Fruit fly (Drosophila melanogaster) whole organism, embryonic: ENCODE results near the gene CG3515.

Experiments used
- CG10267 ChIP-seq: fragments of 200-800 bp; sonication (Bioruptor generic); optimal IDR thresholded peaks from 2 replicates; lab custom pipeline; 2018; ENCODE audit warnings: missing biosample characterization, mild to moderate bottlenecking, missing genetic modification characterization, moderate library complexity
- CG15514 ChIP-seq: fragments of 200-800 bp; sonication (Bioruptor generic); optimal IDR thresholded peaks from 3 replicates; lab custom pipeline; 2017; ENCODE audit warnings: missing biosample characterization, missing genetic modification characterization, mild to moderate bottlenecking, moderate library complexity, missing genetic modification reagents
- CG15601 ChIP-seq: fragments of 200-800 bp; sonication (Bioruptor generic); optimal IDR thresholded peaks from 3 replicates; lab custom pipeline; 2019; ENCODE audit warnings: missing biosample characterization, mild to moderate bottlenecking, missing genetic modification characterization, moderate library complexity
- CG1603 ChIP-seq: fragments of 200-800 bp; sonication (Bioruptor generic); optimal IDR thresholded peaks from 2 replicates; lab custom pipeline; 2019; ENCODE audit warnings: missing biosample characterization, mild to moderate bottlenecking, missing genetic modification characterization, moderate library complexity
- CG18011 ChIP-seq: fragments of 200-800 bp; sonication (Bioruptor generic); optimal IDR thresholded peaks from 2 replicates; lab custom pipeline; 2017; ENCODE audit warnings: missing biosample characterization, missing genetic modification characterization, mild to moderate bottlenecking, moderate library complexity, missing genotype
- CG2116 ChIP-seq: fragments of 200-800 bp; sonication (Bioruptor generic); optimal IDR thresholded peaks from 3 replicates; lab custom pipeline; 2018; ENCODE audit warnings: missing biosample characterization, mild to moderate bottlenecking, missing genetic modification characterization
- CG3407 ChIP-seq: fragments of 200-800 bp; sonication (Bioruptor generic); optimal IDR thresholded peaks from 2 replicates; lab custom pipeline; 2018; ENCODE audit warnings: missing biosample characterization, mild to moderate bottlenecking, missing genetic modification characterization
- CG3847 ChIP-seq: fragments of 200-800 bp; sonication (Bioruptor generic); IDR thresholded peaks from 2 replicates; pipeline ENCODE4 v1.3.6; 2022; ENCODE audit warnings: missing biosample characterization, missing genetic modification characterization
- CG4404 ChIP-seq: fragments of 200-800 bp; sonication (Bioruptor generic); IDR thresholded peaks from 2 replicates; pipeline ENCODE4 v1.3.6; 2022; ENCODE audit warnings: missing biosample characterization, missing genetic modification characterization
- CG6791 ChIP-seq: fragments of 200-800 bp; sonication (Bioruptor generic); IDR thresholded peaks from 3 replicates; pipeline ENCODE4 v1.3.6; 2022; ENCODE audit warnings: missing biosample characterization, missing genetic modification characterization; ENCODE audit not compliant: partially characterized antibody
- CG7556 ChIP-seq: fragments of 200-800 bp; sonication (Bioruptor generic); optimal IDR thresholded peaks from 2 replicates; lab custom pipeline; 2017; ENCODE audit warnings: missing biosample characterization, mild to moderate bottlenecking, missing genetic modification characterization
- CG9797 ChIP-seq: fragments of 200-800 bp; sonication (Bioruptor generic); optimal IDR thresholded peaks from 3 replicates; lab custom pipeline; 2018; ENCODE audit warnings: missing biosample characterization, mild to moderate bottlenecking, missing genetic modification characterization
- CTCF ChIP-seq: fragments of 200-800 bp; sonication (Bioruptor generic); optimal IDR thresholded peaks from 2 replicates; lab custom pipeline; 2017; ENCODE audit warnings: missing biosample characterization, mild to moderate bottlenecking, missing genetic modification characterization, moderate library complexity
- Dll ChIP-seq: fragments of 200-800 bp; sonication (Bioruptor generic); IDR thresholded peaks from 4 replicates; pipeline ENCODE4 v1.3.6; 2022; ENCODE audit warnings: missing biosample characterization, missing genetic modification characterization; ENCODE audit not compliant: partially characterized antibody
- Dp ChIP-seq: fragments of 200-800 bp; sonication (Bioruptor generic); optimal IDR thresholded peaks from 2 replicates; lab custom pipeline; 2018; ENCODE audit warnings: missing biosample characterization, mild to moderate bottlenecking, missing genetic modification characterization, moderate library complexity
- Dref ChIP-seq: fragments of 200-800 bp; sonication (Bioruptor generic); IDR thresholded peaks from 2 replicates; pipeline ENCODE4 v1.3.6; 2022; ENCODE audit warnings: missing biosample characterization, missing genetic modification characterization
- Lim3 ChIP-seq: fragments of 200-800 bp; sonication (Bioruptor generic); IDR thresholded peaks from 2 replicates; pipeline ENCODE4 v1.3.6; 2022; ENCODE audit warnings: missing biosample characterization, missing genetic modification characterization
- Myb ChIP-seq: fragments of 200-800 bp; sonication (Bioruptor generic); optimal IDR thresholded peaks from 2 replicates; lab custom pipeline; 2016; ENCODE audit warnings: missing biosample characterization, missing genetic modification characterization
- Pdp1 ChIP-seq, 2 experiments: fragments of 200-800 bp; sonication (Bioruptor generic); optimal IDR thresholded peaks; 3 replicates each; lab custom pipeline; 2016; ENCODE audit warnings: missing biosample characterization in 2 of 2, missing genetic modification characterization in 2 of 2, mild to moderate bottlenecking in 1 of 2, moderate library complexity in 1 of 2
- Scr ChIP-seq: fragments of 200-800 bp; sonication (Bioruptor generic); IDR thresholded peaks from 2 replicates; pipeline ENCODE4 v1.3.6; 2022; ENCODE audit warnings: missing biosample characterization, missing genetic modification characterization; ENCODE audit not compliant: partially characterized antibody
- Sin3A ChIP-seq: fragments of >200 bp; optimal IDR thresholded peaks from 2 replicates; lab custom pipeline; 2018
- Sry-δ ChIP-seq: fragments of 200-800 bp; sonication (Bioruptor generic); optimal IDR thresholded peaks from 2 replicates; lab custom pipeline; 2016; ENCODE audit warnings: missing biosample characterization, missing genetic modification characterization
- amos ChIP-seq: fragments of 200-800 bp; sonication (Bioruptor generic); IDR thresholded peaks from 2 replicates; pipeline ENCODE4 v1.3.6; 2022; ENCODE audit warnings: missing biosample characterization, missing genetic modification characterization; ENCODE audit not compliant: partially characterized antibody
- chif ChIP-seq, 2 experiments: fragments of 200-800 bp; sonication (Bioruptor generic); optimal IDR thresholded peaks; 3 replicates each; lab custom pipeline; 2016; ENCODE audit warnings: missing biosample characterization in 2 of 2, missing genetic modification characterization in 2 of 2
- crp ChIP-seq, 2 experiments: fragments of 200-800 bp; sonication (Bioruptor generic); optimal IDR thresholded peaks; 2 replicates in 1 of 2; 3 replicates in 1 of 2; lab custom pipeline; 2017; ENCODE audit warnings: missing biosample characterization in 2 of 2, missing genetic modification characterization in 2 of 2, mild to moderate bottlenecking in 1 of 2, moderate library complexity in 1 of 2
- ftz-f1 ChIP-seq: fragments of 200-800 bp; sonication (Bioruptor generic); optimal IDR thresholded peaks from 2 replicates; lab custom pipeline; 2016; ENCODE audit warnings: missing biosample characterization, missing genetic modification characterization
- gfzf ChIP-seq: fragments of 200-800 bp; sonication (Bioruptor generic); optimal IDR thresholded peaks from 2 replicates; lab custom pipeline; 2016; ENCODE audit warnings: missing biosample characterization, mild to moderate bottlenecking, missing genetic modification characterization, moderate library complexity
- grau ChIP-seq: fragments of 200-800 bp; optimal IDR thresholded peaks from 3 replicates; lab custom pipeline; 2019; ENCODE audit warnings: missing biosample characterization, mild to moderate bottlenecking, missing genetic modification characterization, moderate library complexity
- hb ChIP-seq: fragments of 200-800 bp; sonication (Bioruptor generic); IDR thresholded peaks from 3 replicates; pipeline ENCODE4 v1.3.6; 2022; ENCODE audit warnings: missing biosample characterization, missing genetic modification characterization; ENCODE audit not compliant: partially characterized antibody
- hth ChIP-seq: fragments of >200 bp; optimal IDR thresholded peaks from 2 replicates; lab custom pipeline; 2017; ENCODE audit warnings: inconsistent platforms
- insv ChIP-seq, 2 experiments: fragments of 200-800 bp; sonication (Bioruptor generic); optimal IDR thresholded peaks; 3 replicates each; lab custom pipeline; 2016 to 2018; ENCODE audit warnings: missing biosample characterization in 2 of 2, missing genetic modification characterization in 2 of 2
- jing ChIP-seq: fragments of 200-800 bp; sonication (Bioruptor generic); optimal IDR thresholded peaks from 2 replicates; lab custom pipeline; 2018; ENCODE audit warnings: missing biosample characterization, mild to moderate bottlenecking, missing genetic modification characterization
- lbe ChIP-seq: fragments of 200-800 bp; sonication (Bioruptor generic); optimal IDR thresholded peaks from 2 replicates; lab custom pipeline; 2016; ENCODE audit warnings: missing biosample characterization, mild to moderate bottlenecking, missing genetic modification characterization
- lov ChIP-seq, 2 experiments: fragments of 200-800 bp in 1 of 2; fragments of >200 bp in 1 of 2; sonication (Bioruptor generic) in 1 of 2; IDR thresholded peaks in 1 of 2; optimal IDR thresholded peaks in 1 of 2; 2 replicates in 1 of 2; 3 replicates in 1 of 2; pipeline versions ENCODE4 v1.3.6 to Lab custom; 2017 to 2022; ENCODE audit warnings: missing biosample characterization in 1 of 2, missing genetic modification characterization in 1 of 2
- pzg ChIP-seq: fragments of 200-800 bp; sonication (Bioruptor generic); optimal IDR thresholded peaks from 3 replicates; lab custom pipeline; 2018; ENCODE audit warnings: missing biosample characterization, mild to moderate bottlenecking, missing genetic modification characterization, moderate library complexity
- ranshi ChIP-seq: fragments of 200-800 bp; sonication (Bioruptor generic); IDR thresholded peaks from 2 replicates; pipeline ENCODE4 v1.3.6; 2022; ENCODE audit warnings: missing biosample characterization, missing genetic modification characterization
- sens ChIP-seq: fragments of 200-800 bp; sonication (Bioruptor generic); peaks from one replicate; lab custom pipeline; 2016; ENCODE audit warnings: missing biosample characterization, missing genetic modification characterization
- sisA ChIP-seq: fragments of 200-800 bp; sonication (Bioruptor generic); IDR thresholded peaks from 2 replicates; pipeline ENCODE4 v1.3.6; 2022; ENCODE audit warnings: missing biosample characterization, missing genetic modification characterization
- stwl ChIP-seq: fragments of 200-800 bp; sonication (Bioruptor generic); optimal IDR thresholded peaks from 3 replicates; lab custom pipeline; 2018; ENCODE audit warnings: missing biosample characterization, mild to moderate bottlenecking, missing genetic modification characterization, moderate library complexity
- tap ChIP-seq: fragments of 200-800 bp; optimal IDR thresholded peaks from 3 replicates; lab custom pipeline; 2019; ENCODE audit warnings: missing biosample characterization, mild to moderate bottlenecking, missing genetic modification characterization, moderate library complexity
- tll ChIP-seq, 2 experiments: fragments of 200-800 bp in 1 of 2; fragments of >200 bp in 1 of 2; sonication (Bioruptor generic) in 1 of 2; optimal IDR thresholded peaks; 2 replicates each; lab custom pipeline; 2017 to 2019; ENCODE audit warnings: missing biosample characterization in 2 of 2, missing genetic modification characterization in 2 of 2, mild to moderate bottlenecking in 1 of 2, moderate library complexity in 1 of 2
- trem ChIP-seq: fragments of 200-800 bp; optimal IDR thresholded peaks from 3 replicates; lab custom pipeline; 2019; ENCODE audit warnings: missing biosample characterization, mild to moderate bottlenecking, missing genetic modification characterization, moderate library complexity
- tx ChIP-seq: fragments of 200-800 bp; sonication (Bioruptor generic); optimal IDR thresholded peaks from 2 replicates; lab custom pipeline; 2016; ENCODE audit warnings: missing biosample characterization, missing genetic modification characterization
- vvl ChIP-seq: fragments of 200-800 bp; sonication (Bioruptor generic); IDR thresholded peaks from 2 replicates; pipeline ENCODE4 v1.3.6; 2022; ENCODE audit warnings: missing biosample characterization, missing genetic modification characterization

Gene CG3515

dm6 chr2L:2574717-2575273, 22.2 kb upstream of the CG3515 start, which contains the start of the genes Rad1 and Sws1 (continued):
- no peak for TF ChIP-seq CG4404 (GFP tag; lab: Robert Waterston, UW)
- TF ChIP-seq crp (GFP tag; optimal IDR thresholded peaks at IDR 0.05; lab: Kevin White, UChicago): peak; percentile 66 to 93
- TF ChIP-seq Sin3A: peak; percentile 26
- TF ChIP-seq stwl (tag; lab: Kevin White, UChicago): peak; percentile 68
- TF ChIP-seq CG15601 (tag; lab: Kevin White, UChicago): no peak
- TF ChIP-seq tll (GFP tag; optimal IDR thresholded peaks at IDR 0.05; lab: Kevin White, UChicago): peak in 1 of 2 experiments; percentile 66
- 0 out of 2 replicates have a peak, but pooled peaks have one; percentile 21 for TF ChIP-seq Scr (GFP tag; lab: Robert Waterston, UW)
- TF ChIP-seq tap (tag; lab: Kevin White, UChicago): no peak
- TF ChIP-seq ranshi (GFP tag; lab: Robert Waterston, UW): peak; percentile 95
- peak; percentile 57 for TF ChIP-seq CTCF (GFP tag; lab: Kevin White, UChicago)
- peak; percentile 34; the same call in 1 of the 4 replicates for TF ChIP-seq Dll (GFP tag; lab: Robert Waterston, UW)
- TF ChIP-seq gfzf (GFP tag; lab: Kevin White, UChicago): peak; percentile 31
- TF ChIP-seq insv (GFP tag; optimal IDR thresholded peaks at IDR 0.05; lab: Kevin White, UChicago): peak in 1 of 2 experiments; percentile 92
- TF ChIP-seq chif (GFP tag; optimal IDR thresholded peaks at IDR 0.05; lab: Kevin White, UChicago): no peak
- peak; percentile 32 for TF ChIP-seq CG2116 (GFP tag; lab: Kevin White, UChicago)
- TF ChIP-seq ftz-f1 (GFP tag; lab: Kevin White, UChicago): no peak
- TF ChIP-seq Pdp1 (GFP tag; optimal IDR thresholded peaks at IDR 0.05; lab: Kevin White, UChicago): peak in 1 of 2 experiments; percentile 57
- peak; percentile 78 for TF ChIP-seq vvl (GFP tag; lab: Robert Waterston, UW)
- peak; percentile 72 for TF ChIP-seq pzg (GFP tag; lab: Kevin White, UChicago)
- TF ChIP-seq CG15514: peak; percentile 65
- no peak for TF ChIP-seq grau
- peak; percentile 92 for TF ChIP-seq Dp (GFP tag; lab: Kevin White, UChicago)
- no peak for TF ChIP-seq tx (GFP tag; lab: Kevin White, UChicago)
- peak; percentile 84 for TF ChIP-seq trem (tag; lab: Kevin White, UChicago)
- peak; percentile 43; the same call in 1 of the 2 replicates for TF ChIP-seq Dref (GFP tag; lab: Robert Waterston, UW)
- TF ChIP-seq CG6791: no peak
- peak; percentile 20 for TF ChIP-seq CG9797
- peak; percentile 5 for TF ChIP-seq Sry-δ (GFP tag; lab: Kevin White, UChicago)
- TF ChIP-seq Myb (GFP tag; lab: Kevin White, UChicago): peak; percentile 6
- peak; percentile 41; the same call in 1 of the 2 replicates for TF ChIP-seq CG3847
- peak; percentile 91 for TF ChIP-seq CG18011
- TF ChIP-seq lbe (GFP tag; lab: Kevin White, UChicago): no peak
- TF ChIP-seq jing (GFP tag; lab: Kevin White, UChicago): no peak
- TF ChIP-seq lov (optimal IDR thresholded peaks at IDR 0.05; lab: Kevin White, UChicago): no peak
- TF ChIP-seq lov (GFP tag; IDR thresholded peaks at IDR 0.05; lab: Robert Waterston, UW): no peak
- no peak for TF ChIP-seq CG7556 (GFP tag; lab: Kevin White, UChicago)
- 0 out of 2 replicates have a peak, but pooled peaks have one; percentile 12 for TF ChIP-seq amos (GFP tag; lab: Robert Waterston, UW)
- TF ChIP-seq CG1603: peak; percentile 62
- peak; percentile 55 for TF ChIP-seq CG10267 (tag; lab: Kevin White, UChicago)
- TF ChIP-seq, all 482 proteins: peak for 36

dm6 chr2L:2572937-2573336, 20.3 kb upstream of the CG3515 start, which contains the start of gene Cyp309a2:
TSS of gene Cyp309a2 (minus strand) at chr2L:2573037.
- TF ChIP-seq hb (GFP tag; lab: Robert Waterston, UW): 0 out of 3 replicates have a peak, but pooled peaks have one; percentile 28
- no peak for TF ChIP-seq crp (GFP tag; optimal IDR thresholded peaks at IDR 0.05; lab: Kevin White, UChicago)
- no peak for TF ChIP-seq ranshi (GFP tag; lab: Robert Waterston, UW)
- TF ChIP-seq Lim3: no peak
- no peak for TF ChIP-seq CG3407 (GFP tag; lab: Kevin White, UChicago)
- no peak for TF ChIP-seq tll (GFP tag; optimal IDR thresholded peaks at IDR 0.05; lab: Kevin White, UChicago)
- no peak for TF ChIP-seq sisA (GFP tag; lab: Robert Waterston, UW)
- TF ChIP-seq sens: peak; percentile 51
- TF ChIP-seq hth (lab: Kevin White, UChicago): no peak
